Worm (Caenorhabditis elegans) whole organism, L3 larva: ENCODE measurements around the gene R08A2.9.

Source experiments
- elt-3 ChIP-seq, 3 experiments: fragments of 150-350 bp in 1 of 3; sonication (generic microtip) in 2 of 3; optimal IDR thresholded peaks; 2 replicates in 2 of 3; 4 replicates in 1 of 3; lab custom pipeline; 2014 to 2017; ENCODE audit warnings: missing biosample characterization in 3 of 3, missing genetic modification characterization in 3 of 3
- hmg-11 ChIP-seq: sonication (generic microtip); optimal IDR thresholded peaks from 2 replicates; lab custom pipeline; 2016; ENCODE audit warnings: missing genetic modification characterization, missing compliant biosample characterization
- mdl-1 ChIP-seq: fragments of 150-350 bp; optimal IDR thresholded peaks from 2 replicates; lab custom pipeline; 2014; ENCODE audit warnings: missing biosample characterization, missing genetic modification characterization

- TF ChIP-seq hmg-11 (tag; lab: Kevin White, UChicago) = no peak
- TF ChIP-seq elt-3 (tag; optimal IDR thresholded peaks at IDR 0.05; lab: Kevin White, UChicago) = no peak
- TF ChIP-seq mdl-1 (tag; lab: Kevin White, UChicago) = no peak
Observed at ce11 chrV:14746975-14747374, 38.9 kb downstream of the R08A2.9 start.
